Worm (Caenorhabditis elegans): ENCODE results near the gene F54H5.2.

- TF ChIP-seq nfya-1 (tag; optimal IDR thresholded peaks at IDR 0.05; ENCODE audit: insufficient read depth) (no peak), nhr-77 (tag; optimal IDR thresholded peaks at IDR 0.05) (no peak), mdl-1 (tag; optimal IDR thresholded peaks at IDR 0.05) (no peak), pqm-1 (tag; optimal IDR thresholded peaks at IDR 0.05) (no peak), pha-4 (tag; optimal IDR thresholded peaks at IDR 0.05) (no peak), unc-39 (tag; optimal IDR thresholded peaks at IDR 0.05) (no peak), hmg-11 (tag; optimal IDR thresholded peaks at IDR 0.05) (no peak), ama-1 (optimal IDR thresholded peaks at IDR 0.05) (no peak), snpc-4 (tag; optimal IDR thresholded peaks at IDR 0.05) (no peak), nhr-28 (tag; optimal IDR thresholded peaks at IDR 0.05) (no peak)
Measured at ce11 chrII:6649026-6649425, 21.7 kb downstream of the F54H5.2 start, which contains the start of gene oig-8.

All from whole organism, L3 larva.